Worm (Caenorhabditis elegans) whole organism, L4 larva: Measurements from ENCODE around the gene gdi-1.

Experiments used
- ceh-82 ChIP-seq: sonication (generic microtip); optimal IDR thresholded peaks from 2 replicates; lab custom pipeline; 2017; ENCODE audit warnings: missing biosample characterization, missing genetic modification characterization
- duxl-1 ChIP-seq: sonication (generic microtip); optimal IDR thresholded peaks from 2 replicates; lab custom pipeline; 2016; ENCODE audit warnings: mild to moderate bottlenecking, missing genetic modification characterization, moderate library complexity, missing compliant biosample characterization; ENCODE audit not compliant: poor library complexity
- fos-1 ChIP-seq: fragments of 150-350 bp; optimal IDR thresholded peaks from 2 replicates; lab custom pipeline; 2014; ENCODE audit warnings: missing biosample characterization, missing genetic modification characterization
- lsy-2 ChIP-seq, 2 experiments: fragments of 150-350 bp in 1 of 2; sonication (generic microtip) in 1 of 2; optimal IDR thresholded peaks; 2 replicates each; lab custom pipeline; 2014 to 2017; ENCODE audit warnings: missing biosample characterization in 2 of 2, missing genetic modification characterization in 2 of 2
- nhr-237 ChIP-seq: sonication (generic microtip); optimal IDR thresholded peaks from 2 replicates; lab custom pipeline; 2017; ENCODE audit warnings: missing biosample characterization, missing genetic modification characterization
- nhr-76 ChIP-seq: fragments of 150-350 bp; optimal IDR thresholded peaks from 2 replicates; lab custom pipeline; 2014; ENCODE audit warnings: missing biosample characterization, missing genetic modification characterization
- pha-4 ChIP-seq, 2 experiments: fragments of 150-350 bp in 1 of 2; fragments of 200-800 bp in 1 of 2; sonication (Bioruptor generic) in 1 of 2; IDR thresholded peaks in 1 of 2; optimal IDR thresholded peaks in 1 of 2; 2 replicates each; pipeline versions ENCODE4 v1.3.6 to Lab custom; 2014 to 2022; ENCODE audit warnings: missing genetic modification characterization in 2 of 2, missing genetic modification reagents in 2 of 2, missing biosample characterization in 1 of 2, missing compliant biosample characterization in 1 of 2
- pqm-1 ChIP-seq: sonication (generic microtip); optimal IDR thresholded peaks from 2 replicates; lab custom pipeline; 2017; ENCODE audit warnings: missing biosample characterization, missing genetic modification characterization

DNA sequence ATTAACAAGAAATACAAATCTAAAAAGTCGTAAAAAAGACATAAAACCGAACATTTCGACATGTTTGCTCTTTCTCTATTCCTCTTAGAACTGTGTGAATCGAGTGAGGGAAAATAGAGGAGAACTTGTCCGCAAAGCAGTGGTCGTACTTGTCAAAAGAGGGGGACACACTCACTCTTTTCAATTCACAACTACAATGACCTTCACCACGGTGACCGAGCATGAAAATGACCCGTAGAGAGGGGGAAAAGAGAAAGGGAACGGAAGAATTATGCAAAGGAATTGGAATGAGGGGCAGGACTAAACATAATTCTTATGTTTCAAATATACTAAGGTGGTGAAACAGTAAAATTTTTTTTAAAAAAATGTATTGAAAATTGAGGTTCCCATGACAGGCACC, 40.9 kb upstream of the gdi-1 start:
- no peak for TF ChIP-seq fos-1 (tag; lab: Kevin White, UChicago)
- TF ChIP-seq pha-4 (GFP tag; IDR thresholded peaks at IDR 0.05; lab: Robert Waterston, UW): no peak
- no peak for TF ChIP-seq pha-4 (tag; optimal IDR thresholded peaks at IDR 0.05; lab: Kevin White, UChicago)
- TF ChIP-seq nhr-76 (tag; lab: Kevin White, UChicago): no peak
- TF ChIP-seq ceh-82 (tag; lab: Kevin White, UChicago): no peak
- TF ChIP-seq nhr-237 (tag; lab: Kevin White, UChicago): no peak
- no peak for TF ChIP-seq pqm-1 (tag; lab: Kevin White, UChicago)
- no peak for TF ChIP-seq lsy-2 (tag; optimal IDR thresholded peaks at IDR 0.05; lab: Kevin White, UChicago)
- no peak for TF ChIP-seq duxl-1
